Worm (Caenorhabditis elegans) whole organism, young adult: ENCODE measurements around the gene C09G9.8.

ENCODE experiments used
- K11D2.4 ChIP-seq: fragments of 200-800 bp; sonication (Bioruptor generic); IDR thresholded peaks from 2 replicates; pipeline ENCODE4 v1.3.6; 2022; ENCODE audit warnings: missing genetic modification reagents, missing genetic modification characterization, missing compliant biosample characterization
- Y56A3A.18 ChIP-seq: fragments of 200-800 bp; sonication (Bioruptor generic); IDR thresholded peaks from 2 replicates; pipeline ENCODE4 v1.3.6; 2022; ENCODE audit warnings: missing genetic modification reagents, missing genetic modification characterization, missing compliant biosample characterization
- cebp-2 ChIP-seq: fragments of 200-800 bp; sonication (Bioruptor generic); IDR thresholded peaks from 2 replicates; pipeline ENCODE4 v1.3.6; 2022; ENCODE audit warnings: missing genetic modification characterization, missing compliant biosample characterization
- gei-17 ChIP-seq: fragments of 200-800 bp; sonication (Bioruptor generic); optimal IDR thresholded peaks from 2 replicates; lab custom pipeline; 2018; ENCODE audit warnings: mild to moderate bottlenecking, missing genetic modification characterization, missing compliant biosample characterization
- lsy-27 ChIP-seq: sonication (generic microtip); optimal IDR thresholded peaks from 2 replicates; lab custom pipeline; 2017; ENCODE audit warnings: missing genetic modification characterization, mild to moderate bottlenecking, missing compliant biosample characterization, antibody characterized with exemption, missing genotype, borderline replicate concordance; ENCODE audit not compliant: insufficient read depth
- ztf-28 ChIP-seq: fragments of 200-800 bp; sonication (Bioruptor generic); IDR thresholded peaks from 2 replicates; pipeline ENCODE4 v1.3.6; 2022; ENCODE audit warnings: missing genetic modification reagents, missing genetic modification characterization, missing compliant biosample characterization

ce11 chrIV:8872958-8873357 lies 8.3 kb upstream of the C09G9.8 start, which contains the start of gene C09G9.3:
- TF ChIP-seq ztf-28 (GFP tag; lab: Robert Waterston, UW) (no peak), gei-17 (no peak), lsy-27 (no peak), Y56A3A.18 (GFP tag; lab: Robert Waterston, UW) (no peak), cebp-2 (GFP tag; lab: Robert Waterston, UW) (no peak), K11D2.4 (GFP tag; lab: Robert Waterston, UW) (no peak)
